Worm (Caenorhabditis elegans) whole organism, L4/young adult: ENCODE measurements around the gene F40D4.17.

ENCODE experiments used
- W03F9.2 ChIP-seq: fragments of 150-350 bp; optimal IDR thresholded peaks from 2 replicates; lab custom pipeline; 2014; ENCODE audit warnings: missing biosample characterization, missing genetic modification characterization
- dao-5 ChIP-seq: sonication (generic microtip); optimal IDR thresholded peaks from 2 replicates; lab custom pipeline; 2016; ENCODE audit warnings: missing genotype, missing genetic modification characterization, moderate library complexity, missing compliant biosample characterization
- him-1 ChIP-seq: sonication (generic microtip); optimal IDR thresholded peaks from 2 replicates; lab custom pipeline; 2016; ENCODE audit warnings: missing genotype, missing genetic modification reagents, missing genetic modification characterization, missing compliant biosample characterization

The F40D4.17 gene

ce11 chrV:17157154-17157553 lies 1.9 kb upstream of the F40D4.17 start, which contains the start of gene F40D4.13:
F40D4.13 (minus strand) TSS chrV:17157254.
- no peak for TF ChIP-seq W03F9.2 (tag; lab: Kevin White, UChicago)
- no peak for TF ChIP-seq him-1 (tag; lab: Kevin White, UChicago)
- TF ChIP-seq dao-5 (tag; lab: Kevin White, UChicago): no peak

ce11 chrV:17154944-17155343 lies 290 bp downstream of the F40D4.17 start:
- TF ChIP-seq W03F9.2 (tag; lab: Kevin White, UChicago): no peak
- TF ChIP-seq him-1 (tag; lab: Kevin White, UChicago): no peak
- TF ChIP-seq dao-5 (tag; lab: Kevin White, UChicago): no peak

- TF ChIP-seq W03F9.2 (tag; lab: Kevin White, UChicago): no peak
- no peak for TF ChIP-seq him-1 (tag; lab: Kevin White, UChicago)
- TF ChIP-seq dao-5 (tag; lab: Kevin White, UChicago): no peak
Measured at ce11 chrV:17151292-17151691, 3.9 kb downstream of the F40D4.17 start.

- TF ChIP-seq W03F9.2 (tag; lab: Kevin White, UChicago) (no peak), him-1 (tag; lab: Kevin White, UChicago) (no peak), dao-5 (tag; lab: Kevin White, UChicago) (no peak)
Measured at ce11 chrV:17108310-17108709, 46.9 kb downstream of the F40D4.17 start, which contains the start of gene ZK218.11. ZK218.11 (minus strand) TSS chrV:17108410.

ce11 chrV:17105483-17105882 lies 49.8 kb downstream of the F40D4.17 start, which contains the start of gene ZK218.7:
ZK218.7 (plus strand) TSS chrV:17105783.
- TF ChIP-seq him-1 (tag; lab: Kevin White, UChicago): no peak
- no peak for TF ChIP-seq dao-5 (tag; lab: Kevin White, UChicago)
- TF ChIP-seq W03F9.2 (tag; lab: Kevin White, UChicago): no peak
